Fruit fly (Drosophila melanogaster) whole organism, embryonic: Measurements from ENCODE around the gene CG11726.

Experiments
- Adf1 ChIP-seq: fragments of 200-800 bp; sonication (Bioruptor generic); IDR thresholded peaks from 2 replicates; pipeline ENCODE4 v1.3.6; 2022; ENCODE audit warnings: missing biosample characterization, missing genetic modification characterization
- Asciz ChIP-seq: fragments of 200-800 bp; sonication (Bioruptor generic); optimal IDR thresholded peaks from 2 replicates; lab custom pipeline; 2017; ENCODE audit warnings: missing biosample characterization, mild to moderate bottlenecking, missing genetic modification characterization, missing genetic modification reagents
- Awh ChIP-seq: fragments of 200-800 bp; sonication (Bioruptor generic); IDR thresholded peaks from 2 replicates; pipeline ENCODE4, ENCODE4 v1.3.6; 2022; ENCODE audit warnings: missing biosample characterization, missing genetic modification characterization
- Bdp1 ChIP-seq: fragments of 200-800 bp; sonication (Bioruptor generic); optimal IDR thresholded peaks from 3 replicates; lab custom pipeline; 2016; ENCODE audit warnings: missing biosample characterization, missing genetic modification characterization
- CG11398 ChIP-seq: fragments of 200-800 bp; sonication (Bioruptor generic); optimal IDR thresholded peaks from 2 replicates; lab custom pipeline; 2016; ENCODE audit warnings: missing biosample characterization, missing genetic modification characterization
- CG12104 ChIP-seq: fragments of 200-800 bp; sonication (Bioruptor generic); optimal IDR thresholded peaks from 3 replicates; lab custom pipeline; 2016; ENCODE audit warnings: missing biosample characterization, missing genetic modification characterization
- CG14667 ChIP-seq: fragments of 200-800 bp; sonication (Bioruptor generic); IDR thresholded peaks from 2 replicates; pipeline ENCODE4 v1.3.6; 2022; ENCODE audit warnings: missing biosample characterization, missing genetic modification characterization
- CG2116 ChIP-seq: fragments of 200-800 bp; sonication (Bioruptor generic); optimal IDR thresholded peaks from 3 replicates; lab custom pipeline; 2018; ENCODE audit warnings: missing biosample characterization, mild to moderate bottlenecking, missing genetic modification characterization
- CG30431 ChIP-seq: fragments of 200-800 bp; sonication (Bioruptor generic); optimal IDR thresholded peaks from 2 replicates; lab custom pipeline; 2017; ENCODE audit warnings: missing biosample characterization, missing genetic modification characterization
- CG31365 ChIP-seq: fragments of 200-800 bp; sonication (Bioruptor generic); optimal IDR thresholded peaks from 2 replicates; lab custom pipeline; 2018; ENCODE audit warnings: missing biosample characterization, mild to moderate bottlenecking, missing genetic modification characterization
- CG6765 ChIP-seq: fragments of 200-800 bp; sonication (Bioruptor generic); optimal IDR thresholded peaks from 3 replicates; lab custom pipeline; 2017; ENCODE audit warnings: missing biosample characterization, mild to moderate bottlenecking, missing genetic modification characterization
- CG6813 ChIP-seq: fragments of 200-800 bp; sonication (Bioruptor generic); optimal IDR thresholded peaks from 2 replicates; lab custom pipeline; 2017; ENCODE audit warnings: missing biosample characterization, missing genetic modification characterization, mild to moderate bottlenecking, moderate library complexity, missing genetic modification reagents
- CG6854 ChIP-seq: fragments of 200-800 bp; sonication (Bioruptor generic); optimal IDR thresholded peaks from 3 replicates; lab custom pipeline; 2017; ENCODE audit warnings: missing biosample characterization, mild to moderate bottlenecking, missing genetic modification characterization
- CG7556 ChIP-seq: fragments of 200-800 bp; sonication (Bioruptor generic); optimal IDR thresholded peaks from 2 replicates; lab custom pipeline; 2017; ENCODE audit warnings: missing biosample characterization, mild to moderate bottlenecking, missing genetic modification characterization
- CG9437 ChIP-seq: fragments of 200-800 bp; sonication (Bioruptor generic); optimal IDR thresholded peaks from 2 replicates; lab custom pipeline; 2018; ENCODE audit warnings: missing biosample characterization, mild to moderate bottlenecking, missing genetic modification characterization
- CG9876 ChIP-seq: fragments of 200-800 bp; sonication (Bioruptor generic); optimal IDR thresholded peaks from 2 replicates; lab custom pipeline; 2016; ENCODE audit warnings: missing biosample characterization, missing genetic modification characterization
- CHES-1-like ChIP-seq: fragments of 200-800 bp; sonication (Bioruptor generic); optimal IDR thresholded peaks from 2 replicates; lab custom pipeline; 2016; ENCODE audit warnings: missing biosample characterization, missing genetic modification characterization
- CoRest ChIP-seq: fragments of 200-800 bp; sonication (Bioruptor generic); optimal IDR thresholded peaks from 3 replicates; lab custom pipeline; 2018; ENCODE audit warnings: missing biosample characterization, mild to moderate bottlenecking, missing genetic modification characterization, moderate library complexity
- Dbx ChIP-seq: fragments of 200-800 bp; sonication (Bioruptor generic); IDR thresholded peaks from 3 replicates; pipeline ENCODE4 v1.3.6; 2022; ENCODE audit warnings: missing biosample characterization, missing genetic modification characterization
- Dfd ChIP-seq, 2 experiments: fragments of >200 bp; optimal IDR thresholded peaks; 2 replicates each; lab custom pipeline; 2017; ENCODE audit warnings: missing biosample characterization in 2 of 2, missing genetic modification characterization in 2 of 2
- Dip2 ChIP-seq: fragments of 200-800 bp; sonication (Bioruptor generic); IDR thresholded peaks from 2 replicates; pipeline ENCODE4 v1.3.6; 2022; ENCODE audit warnings: missing biosample characterization, missing genetic modification characterization
- E2f2 ChIP-seq: fragments of 200-800 bp; sonication (Bioruptor generic); IDR thresholded peaks from 2 replicates; pipeline ENCODE4 v1.3.6; 2022; ENCODE audit warnings: missing biosample characterization, missing genetic modification characterization
- HLH4C ChIP-seq: fragments of 200-800 bp; sonication (Bioruptor generic); IDR thresholded peaks from 3 replicates; pipeline ENCODE4 v1.3.6; 2022; ENCODE audit warnings: missing biosample characterization, missing genetic modification characterization; ENCODE audit not compliant: partially characterized antibody
- HLH54F ChIP-seq: fragments of 200-800 bp; sonication (Bioruptor generic); optimal IDR thresholded peaks from 3 replicates; lab custom pipeline; 2016; ENCODE audit warnings: missing biosample characterization, missing genetic modification characterization
- HLHmδ ChIP-seq: fragments of 200-800 bp; sonication (Bioruptor generic); optimal IDR thresholded peaks from 2 replicates; lab custom pipeline; 2018; ENCODE audit warnings: missing biosample characterization, mild to moderate bottlenecking, missing genetic modification characterization, moderate library complexity
- HmgZ ChIP-seq: fragments of 200-800 bp; sonication (Bioruptor generic); optimal IDR thresholded peaks from 2 replicates; lab custom pipeline; 2018; ENCODE audit warnings: missing biosample characterization, mild to moderate bottlenecking, missing genetic modification characterization
- Jarid2 ChIP-seq: fragments of 200-800 bp; sonication (Bioruptor generic); optimal IDR thresholded peaks from 3 replicates; lab custom pipeline; 2017; ENCODE audit warnings: mild to moderate bottlenecking, missing biosample characterization, missing genetic modification reagents, missing genetic modification characterization
- Lim3 ChIP-seq: fragments of 200-800 bp; sonication (Bioruptor generic); IDR thresholded peaks from 2 replicates; pipeline ENCODE4 v1.3.6; 2022; ENCODE audit warnings: missing biosample characterization, missing genetic modification characterization
- Pdp1 ChIP-seq, 2 experiments: fragments of 200-800 bp; sonication (Bioruptor generic); optimal IDR thresholded peaks; 3 replicates each; lab custom pipeline; 2016; ENCODE audit warnings: missing biosample characterization in 2 of 2, missing genetic modification characterization in 2 of 2, mild to moderate bottlenecking in 1 of 2, moderate library complexity in 1 of 2
- Rfx ChIP-seq: fragments of 200-800 bp; sonication (Bioruptor generic); IDR thresholded peaks from 2 replicates; pipeline ENCODE4 v1.3.6; 2022; ENCODE audit warnings: missing biosample characterization, missing genetic modification characterization
- Sin3A ChIP-seq: fragments of >200 bp; optimal IDR thresholded peaks from 2 replicates; lab custom pipeline; 2018
- al ChIP-seq: fragments of 200-800 bp; sonication (Bioruptor generic); IDR thresholded peaks from 2 replicates; pipeline ENCODE4 v1.3.6; 2022; ENCODE audit warnings: missing biosample characterization, missing genetic modification characterization
- bab2 ChIP-seq: fragments of 200-800 bp; sonication (Bioruptor generic); optimal IDR thresholded peaks from 2 replicates; lab custom pipeline; 2016; ENCODE audit warnings: missing biosample characterization, missing genetic modification characterization
- cas ChIP-seq: fragments of 200-800 bp; sonication (Bioruptor generic); IDR thresholded peaks from 2 replicates; pipeline ENCODE4 v1.3.6; 2022; ENCODE audit warnings: missing biosample characterization, missing genetic modification characterization
- caup ChIP-seq: fragments of 200-800 bp; sonication (Bioruptor generic); optimal IDR thresholded peaks from 3 replicates; lab custom pipeline; 2017; ENCODE audit warnings: missing biosample characterization, mild to moderate bottlenecking, missing genetic modification characterization, moderate library complexity; ENCODE audit not compliant: severe bottlenecking
- crc ChIP-seq: fragments of 200-800 bp; sonication (Bioruptor generic); optimal IDR thresholded peaks from 2 replicates; lab custom pipeline; 2016; ENCODE audit warnings: missing biosample characterization, missing genetic modification characterization
- dati ChIP-seq: fragments of 200-800 bp; sonication (Bioruptor generic); IDR thresholded peaks from 2 replicates; pipeline ENCODE4 v1.3.6; 2022; ENCODE audit warnings: missing biosample characterization, missing genetic modification characterization
- dmrt99B ChIP-seq: fragments of 200-800 bp; sonication (Bioruptor generic); optimal IDR thresholded peaks from 2 replicates; lab custom pipeline; 2018; ENCODE audit warnings: missing biosample characterization, mild to moderate bottlenecking, missing genetic modification characterization, moderate library complexity
- gfzf ChIP-seq: fragments of 200-800 bp; sonication (Bioruptor generic); optimal IDR thresholded peaks from 2 replicates; lab custom pipeline; 2016; ENCODE audit warnings: missing biosample characterization, mild to moderate bottlenecking, missing genetic modification characterization, moderate library complexity
- hth ChIP-seq: fragments of >200 bp; optimal IDR thresholded peaks from 2 replicates; lab custom pipeline; 2017; ENCODE audit warnings: inconsistent platforms
- nerfin-1 ChIP-seq: fragments of 200-800 bp; sonication (Bioruptor generic); optimal IDR thresholded peaks from 3 replicates; lab custom pipeline; 2019; ENCODE audit warnings: missing biosample characterization, mild to moderate bottlenecking, missing genetic modification characterization, moderate library complexity
- nerfin-2 ChIP-seq: fragments of 200-800 bp; sonication (Bioruptor generic); IDR thresholded peaks from 2 replicates; pipeline ENCODE4 v1.3.6; 2022; ENCODE audit warnings: missing biosample characterization, missing genetic modification characterization; ENCODE audit not compliant: partially characterized antibody
- onecut ChIP-seq: fragments of 200-800 bp; sonication (Bioruptor generic); IDR thresholded peaks from 2 replicates; pipeline ENCODE4 v1.3.6; 2022; ENCODE audit warnings: missing biosample characterization, missing genetic modification characterization
- prd ChIP-seq, 3 experiments: fragments of >200 bp in 2 of 3; fragments of 200-800 bp in 1 of 3; sonication (Bioruptor generic) in 1 of 3; optimal IDR thresholded peaks in 2 of 3; IDR thresholded peaks in 1 of 3; 2 replicates in 2 of 3; 3 replicates in 1 of 3; pipeline versions ENCODE4 v1.3.6 to Lab custom; 2017 to 2022; ENCODE audit warnings: missing biosample characterization in 1 of 3, missing genetic modification characterization in 1 of 3
- run ChIP-seq: fragments of 200-800 bp; sonication (Bioruptor generic); optimal IDR thresholded peaks from 3 replicates; lab custom pipeline; 2018; ENCODE audit warnings: missing biosample characterization, mild to moderate bottlenecking, missing genetic modification characterization
- seq ChIP-seq: fragments of 200-800 bp; sonication (Bioruptor generic); IDR thresholded peaks from 2 replicates; pipeline ENCODE4 v1.3.6; 2022; ENCODE audit warnings: missing biosample characterization, missing genetic modification characterization
- sima ChIP-seq: fragments of 200-800 bp; sonication (Bioruptor generic); optimal IDR thresholded peaks from 2 replicates; lab custom pipeline; 2016; ENCODE audit warnings: missing biosample characterization, missing genetic modification characterization
- so ChIP-seq: fragments of 200-800 bp; sonication (Bioruptor generic); IDR thresholded peaks from 3 replicates; pipeline ENCODE4 v1.3.6; 2022; ENCODE audit warnings: missing biosample characterization, missing genetic modification characterization
- stwl ChIP-seq: fragments of 200-800 bp; sonication (Bioruptor generic); optimal IDR thresholded peaks from 3 replicates; lab custom pipeline; 2018; ENCODE audit warnings: missing biosample characterization, mild to moderate bottlenecking, missing genetic modification characterization, moderate library complexity
- sug ChIP-seq: fragments of 200-800 bp; optimal IDR thresholded peaks from 2 replicates; lab custom pipeline; 2019; ENCODE audit warnings: missing biosample characterization, mild to moderate bottlenecking, missing genetic modification characterization, moderate library complexity
- twi ChIP-seq: fragments of 200-800 bp; optimal IDR thresholded peaks from 2 replicates; lab custom pipeline; 2019; ENCODE audit warnings: missing biosample characterization, mild to moderate bottlenecking, missing genetic modification characterization, moderate library complexity

CG11726 gene

dm6 chr3L:11415382-11415781 lies 20.9 kb downstream of the CG11726 start (continued):
- peak; percentile 35 for TF ChIP-seq Jarid2 (GFP tag; lab: Kevin White, UChicago)
- no peak for TF ChIP-seq HLHmδ (GFP tag; lab: Kevin White, UChicago)
- no peak for TF ChIP-seq sima (GFP tag; lab: Kevin White, UChicago)
- no peak for TF ChIP-seq CG9876 (GFP tag; lab: Kevin White, UChicago)
- TF ChIP-seq CG31365 (tag; lab: Kevin White, UChicago), result no peak
- no peak for TF ChIP-seq sug (tag; lab: Kevin White, UChicago)
- TF ChIP-seq CHES-1-like (GFP tag; lab: Kevin White, UChicago), result no peak
- peak; percentile 67 for TF ChIP-seq nerfin-1
- peak; percentile 68 for TF ChIP-seq CG14667 (GFP tag; lab: Robert Waterston, UW)
- TF ChIP-seq CG6813 (GFP tag; lab: Kevin White, UChicago), result peak; percentile 19
- TF ChIP-seq so, result peak; percentile 67; the same call in 2 of the 3 replicates
- no peak for TF ChIP-seq hth (lab: Kevin White, UChicago)
- TF ChIP-seq cas (GFP tag; lab: Robert Waterston, UW), result no peak
- no peak for TF ChIP-seq nerfin-2 (GFP tag; lab: Robert Waterston, UW)
- no peak for TF ChIP-seq HLH4C (GFP tag; lab: Robert Waterston, UW)
- peak; percentile 54 for TF ChIP-seq stwl
- TF ChIP-seq Dip2 (GFP tag; lab: Robert Waterston, UW), result no peak
- peak; percentile 60 for TF ChIP-seq Awh (GFP tag; lab: Robert Waterston, UW)
- no peak for TF ChIP-seq gfzf
- peak; percentile 58 for TF ChIP-seq CG30431
- 0 out of 2 replicates have a peak, but pooled peaks have one; percentile 40 for TF ChIP-seq dati
- no peak for TF ChIP-seq CG12104 (GFP tag; lab: Kevin White, UChicago)
- no peak for TF ChIP-seq prd (optimal IDR thresholded peaks at IDR 0.05; lab: Kevin White, UChicago)
- peak; percentile 90 for TF ChIP-seq prd (GFP tag; IDR thresholded peaks at IDR 0.05; lab: Robert Waterston, UW)
- peak; percentile 42; the same call in 1 of the 2 replicates for TF ChIP-seq E2f2 (GFP tag; lab: Robert Waterston, UW)
- no peak for TF ChIP-seq al
- TF ChIP-seq seq (GFP tag; lab: Robert Waterston, UW), result peak; percentile 67
- no peak for TF ChIP-seq crc (GFP tag; lab: Kevin White, UChicago)
- no peak for TF ChIP-seq CG11398 (GFP tag; lab: Kevin White, UChicago)
- no peak for TF ChIP-seq Dfd (GFP tag; optimal IDR thresholded peaks at IDR 0.05; lab: Kevin White, UChicago)
- peak; percentile 75 for TF ChIP-seq CG7556 (GFP tag; lab: Kevin White, UChicago)
- no peak for TF ChIP-seq Dbx
- TF ChIP-seq onecut (GFP tag; lab: Robert Waterston, UW), result peak; percentile 68
- TF ChIP-seq HLH54F (GFP tag; lab: Kevin White, UChicago), result peak; percentile 19
- peak; percentile 7 for TF ChIP-seq Bdp1
- peak; percentile 24 for TF ChIP-seq caup (GFP tag; lab: Kevin White, UChicago)
- peak; percentile 50 for TF ChIP-seq bab2 (GFP tag; lab: Kevin White, UChicago)
- no peak for TF ChIP-seq Sin3A (lab: Kevin White, UChicago)
- peak in 1 of 2 experiments; percentile 46 for TF ChIP-seq Pdp1 (GFP tag; optimal IDR thresholded peaks at IDR 0.05; lab: Kevin White, UChicago)
- peak; percentile 51 for TF ChIP-seq run (tag; lab: Kevin White, UChicago)
- peak; percentile 72 for TF ChIP-seq Asciz
- TF ChIP-seq CoRest (tag; lab: Kevin White, UChicago), result peak; percentile 75
- peak; percentile 25 for TF ChIP-seq CG2116 (GFP tag; lab: Kevin White, UChicago)
- peak; percentile 24 for TF ChIP-seq twi (tag; lab: Kevin White, UChicago)
- TF ChIP-seq Adf1 (GFP tag; lab: Robert Waterston, UW), result no peak
- no peak for TF ChIP-seq Lim3 (GFP tag; lab: Robert Waterston, UW)
- peak; percentile 10 for TF ChIP-seq HmgZ (tag; lab: Kevin White, UChicago)
- no peak for TF ChIP-seq CG6854
- peak; percentile 80 for TF ChIP-seq dmrt99B
- TF ChIP-seq Rfx (GFP tag; lab: Robert Waterston, UW), result 0 out of 2 replicates have a peak, but pooled peaks have one; percentile 10
- TF ChIP-seq CG6765, result no peak
- TF ChIP-seq CG9437 (GFP tag; lab: Kevin White, UChicago), result peak; percentile 57
